Worm (Caenorhabditis elegans): ENCODE measurements around the gene Y47D7A.7.

ce11 chrV:4373656-4374055 lies 46.0 kb downstream of the Y47D7A.7 start:
- TF ChIP-seq zag-1 (tag; optimal IDR thresholded peaks at IDR 0.05) (no peak), ceh-16 (tag; optimal IDR thresholded peaks at IDR 0.05) (no peak)
